Worm (Caenorhabditis elegans): ENCODE results near the gene sqv-2.

- TF ChIP-seq lin-15B (tag; optimal IDR thresholded peaks at IDR 0.05) (peak; percentile 10), ztf-11 (tag; optimal IDR thresholded peaks at IDR 0.05) (no peak)
These were observed 25.1 kb upstream of the sqv-2 start, which contains the start of the genes ncap-1 and Y110A2AR.1 for ce11 chrII:2919074-2919857.

All from whole organism, L3 larva.